Fruit fly (Drosophila melanogaster) whole organism, embryonic: Measurements from ENCODE around the gene ph-p.

ENCODE experiments used
- BtbVII ChIP-seq: fragments of 200-800 bp; sonication (Bioruptor generic); optimal IDR thresholded peaks from 3 replicates; lab custom pipeline; 2017; ENCODE audit warnings: missing biosample characterization, mild to moderate bottlenecking, missing genetic modification characterization
- CG1832 ChIP-seq: fragments of 200-800 bp; sonication (Bioruptor generic); optimal IDR thresholded peaks from 2 replicates; lab custom pipeline; 2017; ENCODE audit warnings: missing biosample characterization, mild to moderate bottlenecking, missing genetic modification characterization, inconsistent platforms
- CG4360 ChIP-seq: fragments of 200-800 bp; sonication (Bioruptor generic); IDR thresholded peaks from 2 replicates; pipeline ENCODE4 v1.3.6; 2022; ENCODE audit warnings: missing biosample characterization, missing genetic modification characterization
- Fer2 ChIP-seq: fragments of 200-800 bp; sonication (Bioruptor generic); optimal IDR thresholded peaks from 2 replicates; lab custom pipeline; 2018; ENCODE audit warnings: missing biosample characterization, mild to moderate bottlenecking, missing genetic modification characterization, moderate library complexity
- HLH3B ChIP-seq: fragments of 200-800 bp; sonication (Bioruptor generic); IDR thresholded peaks from 2 replicates; pipeline ENCODE4 v1.3.6; 2022; ENCODE audit warnings: missing biosample characterization, missing genetic modification characterization
- MTF-1 ChIP-seq: fragments of 200-800 bp; sonication (Bioruptor generic); optimal IDR thresholded peaks from 2 replicates; lab custom pipeline; 2018; ENCODE audit warnings: missing biosample characterization, mild to moderate bottlenecking, missing genetic modification characterization, borderline replicate concordance
- PHDP ChIP-seq: fragments of 200-800 bp; sonication (Bioruptor generic); optimal IDR thresholded peaks from 3 replicates; lab custom pipeline; 2018; ENCODE audit warnings: missing biosample characterization, mild to moderate bottlenecking, missing genetic modification characterization, moderate library complexity
- dimm ChIP-seq: fragments of 200-800 bp; sonication (Bioruptor generic); IDR thresholded peaks from 2 replicates; pipeline ENCODE4 v1.3.6; 2022; ENCODE audit warnings: missing biosample characterization, missing genetic modification characterization
- gcm2 ChIP-seq: fragments of 200-800 bp; sonication (Bioruptor generic); optimal IDR thresholded peaks from 2 replicates; lab custom pipeline; 2016; ENCODE audit warnings: missing biosample characterization, missing genetic modification characterization
- insv ChIP-seq, 2 experiments: fragments of 200-800 bp; sonication (Bioruptor generic); optimal IDR thresholded peaks; 3 replicates each; lab custom pipeline; 2016 to 2018; ENCODE audit warnings: missing biosample characterization in 2 of 2, missing genetic modification characterization in 2 of 2
- luna ChIP-seq: fragments of 200-800 bp; sonication (Bioruptor generic); optimal IDR thresholded peaks from 2 replicates; lab custom pipeline; 2016; ENCODE audit warnings: missing biosample characterization, missing genetic modification characterization

- TF ChIP-seq PHDP (tag; lab: Kevin White, UChicago) (no peak), insv (GFP tag; optimal IDR thresholded peaks at IDR 0.05; lab: Kevin White, UChicago) (no peak), CG4360 (GFP tag; lab: Robert Waterston, UW) (no peak), gcm2 (GFP tag; lab: Kevin White, UChicago) (no peak), BtbVII (GFP tag; lab: Kevin White, UChicago) (no peak), MTF-1 (GFP tag; lab: Kevin White, UChicago) (no peak), HLH3B (GFP tag; lab: Robert Waterston, UW) (no peak), luna (GFP tag; lab: Kevin White, UChicago) (no peak), Fer2 (tag; lab: Kevin White, UChicago) (no peak), CG1832 (GFP tag; lab: Kevin White, UChicago) (no peak), dimm (GFP tag; lab: Robert Waterston, UW) (no peak)
These were observed 3.1 kb upstream of the ph-p start, which contains the start of gene D2hgdh for dm6 chrX:2141159-2141853.
